Fruit fly (Drosophila melanogaster): Measurements from ENCODE around the gene unc-45.

DNA sequence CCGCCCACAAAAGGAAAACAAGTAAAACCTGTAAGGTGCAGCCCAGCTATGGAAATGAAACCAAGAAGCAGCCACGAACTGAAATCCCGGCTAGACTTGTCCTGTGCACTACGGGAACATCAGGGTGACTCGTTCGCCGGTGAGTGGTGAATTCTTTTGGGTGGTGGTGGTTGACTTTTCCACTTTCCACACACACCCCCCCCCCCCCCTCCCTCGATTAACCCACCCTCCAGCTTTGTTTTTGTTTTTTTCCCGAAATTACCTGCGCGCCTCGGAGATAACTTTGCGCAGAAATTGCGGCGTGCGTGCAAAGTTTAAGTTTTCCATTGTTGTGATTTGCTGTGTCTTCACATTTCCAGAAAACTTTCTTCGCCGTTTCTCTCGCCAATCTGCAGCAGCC, 6.6 kb upstream of the unc-45 start:
- no peak for TF ChIP-seq Ets96B (tag; optimal IDR thresholded peaks at IDR 0.05)
- TF ChIP-seq vri (GFP tag; optimal IDR thresholded peaks at IDR 0.05): no peak
- TF ChIP-seq salr (GFP tag; optimal IDR thresholded peaks at IDR 0.05): no peak
- no peak for TF ChIP-seq Sox102F (GFP tag; optimal IDR thresholded peaks at IDR 0.05)
- TF ChIP-seq acj6 (GFP tag; optimal IDR thresholded peaks at IDR 0.05): no peak
- TF ChIP-seq Blimp-1 (GFP tag; optimal IDR thresholded peaks at IDR 0.05): no peak
- no peak for TF ChIP-seq Lpt (GFP tag; optimal IDR thresholded peaks at IDR 0.05)

Data from whole organism, prepupa.